Worm (Caenorhabditis elegans) whole organism, L1 larva: ENCODE data around the gene T04A8.13.

Experiments
- C04F5.9 ChIP-seq: sonication (generic microtip); optimal IDR thresholded peaks from 2 replicates; lab custom pipeline; 2016; ENCODE audit warnings: missing genetic modification characterization, missing compliant biosample characterization
- F16B12.6 ChIP-seq: fragments of 150-350 bp; optimal IDR thresholded peaks from 2 replicates; lab custom pipeline; 2014; ENCODE audit warnings: missing biosample characterization, missing genetic modification characterization
- Y116A8C.19 ChIP-seq: sonication (generic microtip); optimal IDR thresholded peaks from 2 replicates; lab custom pipeline; 2016; ENCODE audit warnings: missing compliant biosample characterization, missing genetic modification characterization, borderline replicate concordance
- aly-2 ChIP-seq: fragments of 150-350 bp; optimal IDR thresholded peaks from 2 replicates; lab custom pipeline; 2014; ENCODE audit warnings: missing biosample characterization, missing genetic modification characterization
- ama-1 ChIP-seq: fragments of 150-350 bp; optimal IDR thresholded peaks from 2 replicates; lab custom pipeline; 2014
- ceh-88 ChIP-seq: fragments of 200-800 bp; sonication (Bioruptor generic); IDR thresholded peaks from 2 replicates; pipeline ENCODE4 v1.3.6; 2022; ENCODE audit warnings: missing genetic modification characterization, missing compliant biosample characterization
- ceh-90 ChIP-seq: sonication (generic microtip); optimal IDR thresholded peaks from 2 replicates; lab custom pipeline; 2016; ENCODE audit warnings: missing genetic modification characterization, missing compliant biosample characterization
- dpl-1 ChIP-seq, 3 experiments: fragments of 150-350 bp in 2 of 3; sonication (generic microtip) in 1 of 3; optimal IDR thresholded peaks; 2 replicates each; lab custom pipeline; 2014 to 2017; ENCODE audit warnings: missing biosample characterization in 3 of 3, missing genetic modification characterization in 3 of 3, missing genetic modification reagents in 3 of 3
- dsc-1 ChIP-seq: sonication (generic microtip); optimal IDR thresholded peaks from 2 replicates; lab custom pipeline; 2016; ENCODE audit warnings: mild to moderate bottlenecking, missing genetic modification characterization, missing compliant biosample characterization
- efl-1 ChIP-seq, 4 experiments: fragments of 150-350 bp; optimal IDR thresholded peaks in 3 of 4; peaks in 1 of 4; 1 replicate in 1 of 4; 2 replicates in 3 of 4; lab custom pipeline; 2014; ENCODE audit warnings: missing biosample characterization in 2 of 4, missing genetic modification characterization in 2 of 4, missing genetic modification reagents in 2 of 4
- egl-27 ChIP-seq, 2 experiments: fragments of 150-350 bp in 1 of 2; sonication (generic microtip); optimal IDR thresholded peaks; 3 replicates each; lab custom pipeline; 2017 to 2018; ENCODE audit warnings: missing biosample characterization in 2 of 2, missing genetic modification characterization in 2 of 2, missing genetic modification reagents in 2 of 2
- elt-2 ChIP-seq: sonication (generic microtip); optimal IDR thresholded peaks from 2 replicates; lab custom pipeline; 2016; ENCODE audit warnings: missing genetic modification characterization, mild to moderate bottlenecking, inconsistent platforms, missing compliant biosample characterization, missing genetic modification reagents
- ets-5 ChIP-seq: fragments of 200-800 bp; sonication (Bioruptor generic); IDR thresholded peaks from 2 replicates; pipeline ENCODE4 v1.3.6; 2022; ENCODE audit warnings: missing genetic modification characterization, missing compliant biosample characterization
- fkh-10 ChIP-seq: sonication (generic microtip); optimal IDR thresholded peaks from 2 replicates; lab custom pipeline; 2017; ENCODE audit warnings: missing biosample characterization, missing genetic modification reagents, missing genetic modification characterization
- fkh-4 ChIP-seq: sonication (generic microtip); optimal IDR thresholded peaks from 2 replicates; lab custom pipeline; 2016; ENCODE audit warnings: missing compliant biosample characterization, missing genetic modification characterization, borderline replicate concordance
- fkh-8 ChIP-seq: sonication (generic microtip); optimal IDR thresholded peaks from 2 replicates; lab custom pipeline; 2016; ENCODE audit warnings: mild to moderate bottlenecking, missing genetic modification characterization, missing compliant biosample characterization
- hlh-4 ChIP-seq: sonication (generic microtip); optimal IDR thresholded peaks from 2 replicates; lab custom pipeline; 2016; ENCODE audit warnings: mild to moderate bottlenecking, missing genetic modification characterization, missing compliant biosample characterization
- hpl-2 ChIP-seq: fragments of 150-350 bp; optimal IDR thresholded peaks from 2 replicates; lab custom pipeline; 2014; ENCODE audit warnings: missing biosample characterization, missing genetic modification reagents, missing genetic modification characterization
- irx-1 ChIP-seq: sonication (generic microtip); optimal IDR thresholded peaks from 2 replicates; lab custom pipeline; 2016; ENCODE audit warnings: missing genetic modification characterization, missing compliant biosample characterization
- isw-1 ChIP-seq: fragments of 200-800 bp; sonication (Bioruptor generic); IDR thresholded peaks from 2 replicates; pipeline ENCODE4 v1.3.6; 2022; ENCODE audit warnings: missing genetic modification characterization, missing compliant biosample characterization
- lin-14 ChIP-seq: fragments of 200-800 bp; sonication (Bioruptor generic); optimal IDR thresholded peaks from 2 replicates; lab custom pipeline; 2018; ENCODE audit warnings: mild to moderate bottlenecking, missing genetic modification characterization, moderate library complexity, missing compliant biosample characterization
- lin-35 ChIP-seq, 2 experiments: fragments of 150-350 bp; optimal IDR thresholded peaks; 2 replicates each; lab custom pipeline; 2014; ENCODE audit warnings: missing biosample characterization in 2 of 2, missing genetic modification characterization in 2 of 2, missing genetic modification reagents in 2 of 2
- lir-3 ChIP-seq: sonication (generic microtip); optimal IDR thresholded peaks from 2 replicates; lab custom pipeline; 2016; ENCODE audit warnings: mild to moderate bottlenecking, missing genetic modification characterization, moderate library complexity, missing compliant biosample characterization; ENCODE audit not compliant: poor library complexity
- lsy-2 ChIP-seq, 2 experiments: fragments of 150-350 bp; optimal IDR thresholded peaks; 2 replicates each; lab custom pipeline; 2014; ENCODE audit warnings: missing biosample characterization in 2 of 2, missing genetic modification characterization in 2 of 2
- mab-9 ChIP-seq: fragments of 200-800 bp; sonication (Bioruptor generic); IDR thresholded peaks from 2 replicates; pipeline ENCODE4 v1.3.6; 2022; ENCODE audit warnings: missing genetic modification reagents, missing genetic modification characterization, missing compliant biosample characterization
- mef-2 ChIP-seq: fragments of 150-350 bp; optimal IDR thresholded peaks from 2 replicates; lab custom pipeline; 2014; ENCODE audit warnings: missing biosample characterization, missing genetic modification characterization
- mep-1 ChIP-seq: fragments of 150-350 bp; optimal IDR thresholded peaks from 2 replicates; lab custom pipeline; 2014; ENCODE audit warnings: missing biosample characterization, missing genetic modification characterization
- nhr-12 ChIP-seq: sonication (generic microtip); optimal IDR thresholded peaks from 2 replicates; lab custom pipeline; 2017; ENCODE audit warnings: missing biosample characterization, missing genetic modification characterization
- nhr-19 ChIP-seq: fragments of 200-800 bp; sonication (Bioruptor generic); conservative IDR thresholded peaks from 2 replicates; pipeline ENCODE4 v1.3.6; 2022; ENCODE audit warnings: missing genetic modification characterization, missing compliant biosample characterization
- nhr-20 ChIP-seq: sonication (generic microtip); optimal IDR thresholded peaks from 2 replicates; lab custom pipeline; 2016; ENCODE audit warnings: mild to moderate bottlenecking, missing genetic modification characterization, missing compliant biosample characterization
- nhr-71 ChIP-seq: sonication (generic microtip); optimal IDR thresholded peaks from 2 replicates; lab custom pipeline; 2016; ENCODE audit warnings: mild to moderate bottlenecking, missing genetic modification characterization, moderate library complexity, missing compliant biosample characterization
- nhr-76 ChIP-seq: sonication (generic microtip); optimal IDR thresholded peaks from 2 replicates; lab custom pipeline; 2017; ENCODE audit warnings: missing biosample characterization, missing genetic modification characterization
- nhr-84 ChIP-seq: sonication (generic microtip); optimal IDR thresholded peaks from 2 replicates; lab custom pipeline; 2017; ENCODE audit warnings: missing biosample characterization, missing genetic modification characterization
- pag-3 ChIP-seq: sonication (generic microtip); optimal IDR thresholded peaks from 2 replicates; lab custom pipeline; 2017; ENCODE audit warnings: missing genetic modification characterization, mild to moderate bottlenecking, missing compliant biosample characterization, antibody characterized with exemption, borderline replicate concordance; ENCODE audit not compliant: insufficient read depth
- pqm-1 ChIP-seq: sonication (generic microtip); optimal IDR thresholded peaks from 3 replicates; lab custom pipeline; 2017; ENCODE audit warnings: missing biosample characterization, missing genetic modification characterization
- rnt-1 ChIP-seq: sonication (generic microtip); optimal IDR thresholded peaks from 2 replicates; lab custom pipeline; 2016; ENCODE audit warnings: mild to moderate bottlenecking, missing genetic modification characterization, moderate library complexity, missing compliant biosample characterization
- sox-4 ChIP-seq: sonication (generic microtip); optimal IDR thresholded peaks from 2 replicates; lab custom pipeline; 2016; ENCODE audit warnings: missing genetic modification characterization, missing compliant biosample characterization
- sptf-1 ChIP-seq: fragments of 150-350 bp; optimal IDR thresholded peaks from 2 replicates; lab custom pipeline; 2014; ENCODE audit warnings: missing biosample characterization, missing genetic modification characterization
- tbx-2 ChIP-seq: sonication (generic microtip); optimal IDR thresholded peaks from 2 replicates; lab custom pipeline; 2016; ENCODE audit warnings: missing genetic modification characterization, missing compliant biosample characterization
- unc-62 ChIP-seq: fragments of 150-350 bp; optimal IDR thresholded peaks from 2 replicates; lab custom pipeline; 2014; ENCODE audit warnings: missing biosample characterization, missing genetic modification reagents, missing genetic modification characterization
- unc-98 ChIP-seq: fragments of 200-800 bp; sonication (Bioruptor generic); IDR thresholded peaks from 2 replicates; pipeline ENCODE4 v1.3.6; 2022; ENCODE audit warnings: missing genetic modification characterization, missing compliant biosample characterization
- xbp-1 ChIP-seq: sonication (generic microtip); optimal IDR thresholded peaks from 2 replicates; lab custom pipeline; 2016; ENCODE audit warnings: missing genetic modification characterization, missing compliant biosample characterization
- ztf-11 ChIP-seq, 2 experiments: sonication (generic microtip); optimal IDR thresholded peaks; 2 replicates each; lab custom pipeline; 2016 to 2017; ENCODE audit warnings: missing genetic modification characterization in 2 of 2, missing biosample characterization in 1 of 2, missing compliant biosample characterization in 1 of 2

T04A8.13 gene

DNA sequence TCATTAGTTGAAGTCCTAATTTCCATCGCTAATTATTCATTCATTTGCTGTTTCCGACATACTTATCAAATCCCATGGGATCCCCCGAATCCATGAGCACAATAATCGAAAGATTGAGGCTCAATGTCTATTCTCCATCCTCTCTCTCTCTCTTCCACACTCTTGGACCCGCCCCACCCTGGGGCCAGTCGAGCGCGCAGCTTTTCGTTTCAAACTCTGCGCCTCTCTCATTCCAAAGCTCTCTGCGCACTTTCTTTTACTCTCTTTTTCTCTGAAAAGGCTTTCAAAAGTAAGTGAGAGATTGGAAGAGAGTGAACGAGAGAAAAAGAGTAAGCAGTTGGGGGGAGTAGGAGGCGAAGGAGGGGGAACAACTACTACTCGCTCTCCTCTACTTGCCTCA is 15.0 kb downstream of the T04A8.13 start, which contains the start of gene acy-1 (continued):
- peak in 1 of 2 experiments; percentile 13 for TF ChIP-seq ztf-11 (tag; optimal IDR thresholded peaks at IDR 0.05; lab: Kevin White, UChicago)
- TF ChIP-seq xbp-1 = peak; percentile 67
- peak; percentile 46; the same call in 1 of the 2 replicates for TF ChIP-seq unc-98 (GFP tag; lab: Robert Waterston, UW)
- peak; percentile 87 for TF ChIP-seq rnt-1 (tag; lab: Kevin White, UChicago)
- peak; percentile 31 for TF ChIP-seq C04F5.9 (tag; lab: Kevin White, UChicago)
- no peak for TF ChIP-seq ceh-90
- no peak for TF ChIP-seq nhr-84 (tag; lab: Kevin White, UChicago)
- no peak for TF ChIP-seq nhr-76
- no peak for TF ChIP-seq nhr-12 (tag; lab: Kevin White, UChicago)
- no peak for TF ChIP-seq mef-2 (tag; lab: Kevin White, UChicago)
- peak; percentile 26 for TF ChIP-seq irx-1 (tag; lab: Kevin White, UChicago)
- TF ChIP-seq nhr-19 (GFP tag; lab: Robert Waterston, UW) = peak; percentile 73
- TF ChIP-seq fkh-10 (GFP tag; lab: Kevin White, UChicago) = peak; percentile 81
- peak; percentile 83 for TF ChIP-seq fkh-8 (tag; lab: Kevin White, UChicago)
- TF ChIP-seq pag-3 (tag; lab: Kevin White, UChicago) = no peak
- TF ChIP-seq sptf-1 = no peak
- peak; percentile 27; the same call in 1 of the 2 replicates for TF ChIP-seq mab-9 (GFP tag; lab: Robert Waterston, UW)
- TF ChIP-seq hlh-4 (tag; lab: Kevin White, UChicago) = no peak
- peak; percentile 91 for TF ChIP-seq nhr-71 (tag; lab: Kevin White, UChicago)
- TF ChIP-seq pqm-1 = no peak
- TF ChIP-seq elt-2 = no peak
- peak; percentile 64 for TF ChIP-seq isw-1 (GFP tag; lab: Robert Waterston, UW)
- peak in 1 of 2 experiments; percentile 40 for TF ChIP-seq egl-27 (tag; optimal IDR thresholded peaks at IDR 0.05; lab: Kevin White, UChicago)
- TF ChIP-seq F16B12.6 (tag; lab: Kevin White, UChicago) = peak; percentile 25
- peak; percentile 71 for TF ChIP-seq dsc-1 (tag; lab: Kevin White, UChicago)
- TF ChIP-seq hpl-2 (GFP tag; lab: Kevin White, UChicago) = no peak
- TF ChIP-seq ceh-88 (GFP tag; lab: Robert Waterston, UW) = no peak
- no peak for TF ChIP-seq ets-5
- TF ChIP-seq nhr-20 = peak; percentile 58
- TF ChIP-seq tbx-2 (tag; lab: Kevin White, UChicago) = peak; percentile 73
- TF ChIP-seq dpl-1 (GFP tag; optimal IDR thresholded peaks at IDR 0.05; lab: Kevin White, UChicago) = peak; percentile 58 to 75 (median 67)
- no peak for TF ChIP-seq aly-2 (tag; lab: Kevin White, UChicago)
- TF ChIP-seq Y116A8C.19 (tag; lab: Kevin White, UChicago) = no peak
- no peak for TF ChIP-seq ama-1 (lab: Kevin White, UChicago)
- no peak for TF ChIP-seq fkh-4 (tag; lab: Kevin White, UChicago)
- TF ChIP-seq lir-3 (tag; lab: Kevin White, UChicago) = peak; percentile 51

DNA sequence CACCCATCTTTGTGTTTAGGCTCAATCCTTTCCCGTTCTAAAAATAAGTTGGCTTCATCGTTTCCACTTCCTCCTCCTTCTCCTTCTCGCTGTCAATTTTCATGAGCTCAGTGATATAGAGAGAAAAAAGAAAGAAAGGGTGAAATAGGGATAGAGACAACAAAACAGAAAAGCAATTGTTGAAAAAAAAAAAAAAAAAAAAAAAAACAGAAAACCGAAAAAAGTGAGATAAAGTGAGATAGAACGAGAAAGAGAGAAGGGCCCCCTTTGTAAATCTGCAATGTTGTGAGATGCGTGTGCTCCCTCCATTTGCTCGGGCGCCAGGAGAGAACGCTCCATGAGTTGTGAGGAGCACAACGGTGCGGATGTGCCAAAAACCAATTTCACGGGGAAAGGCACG is 17.1 kb downstream of the T04A8.13 start:
- no peak for TF ChIP-seq sox-4
- peak in 1 of 2 experiments; percentile 46 for TF ChIP-seq lsy-2 (tag; optimal IDR thresholded peaks at IDR 0.05; lab: Kevin White, UChicago)
- peak; percentile 58 for TF ChIP-seq mep-1
- no peak for TF ChIP-seq unc-62 (GFP tag; lab: Kevin White, UChicago)
- no peak for TF ChIP-seq pqm-1
- TF ChIP-seq lin-14 (GFP tag; lab: Kevin White, UChicago) = peak; percentile 69
- no peak for TF ChIP-seq unc-98 (GFP tag; lab: Robert Waterston, UW)
- TF ChIP-seq dpl-1 (GFP tag; optimal IDR thresholded peaks at IDR 0.05; lab: Kevin White, UChicago) = peak in 1 of 3 experiments; percentile 6
- TF ChIP-seq efl-1 (optimal IDR thresholded peaks at IDR 0.05; lab: Kevin White, UChicago) = peak in 1 of 2 experiments; percentile 18
- TF ChIP-seq efl-1 (GFP tag; optimal IDR thresholded peaks at IDR 0.05 in 1 of 2; lab: Kevin White, UChicago) = peak in 1 of 2 experiments; percentile 14
- TF ChIP-seq dsc-1 (tag; lab: Kevin White, UChicago) = peak; percentile 8
- peak; percentile 50 for TF ChIP-seq nhr-71 (tag; lab: Kevin White, UChicago)
- peak in 1 of 2 experiments; percentile 18 for TF ChIP-seq lin-35 (GFP tag; optimal IDR thresholded peaks at IDR 0.05; lab: Kevin White, UChicago)
- no peak for TF ChIP-seq hlh-4 (tag; lab: Kevin White, UChicago)
- peak; percentile 26 for TF ChIP-seq mef-2 (tag; lab: Kevin White, UChicago)
